Worm (Caenorhabditis elegans) whole organism, L2 larva: ENCODE results near the gene Y44A6D.1.

Experiments
- C34F6.9 ChIP-seq: fragments of 150-350 bp; optimal IDR thresholded peaks from 2 replicates; lab custom pipeline; 2014; ENCODE audit warnings: missing biosample characterization, missing genetic modification characterization
- F13H6.1 ChIP-seq: sonication (generic microtip); optimal IDR thresholded peaks from 2 replicates; lab custom pipeline; 2016; ENCODE audit warnings: missing genetic modification characterization, missing compliant biosample characterization
- R02D3.7 ChIP-seq: fragments of 150-350 bp; optimal IDR thresholded peaks from 2 replicates; lab custom pipeline; 2014; ENCODE audit warnings: missing biosample characterization, missing genetic modification characterization
- ZK546.5 ChIP-seq: sonication (generic microtip); optimal IDR thresholded peaks from 2 replicates; lab custom pipeline; 2017; ENCODE audit warnings: missing biosample characterization, missing genetic modification characterization
- alr-1 ChIP-seq: fragments of 150-350 bp; optimal IDR thresholded peaks from 2 replicates; lab custom pipeline; 2014; ENCODE audit warnings: missing biosample characterization, missing genetic modification characterization
- aly-2 ChIP-seq: fragments of 150-350 bp; optimal IDR thresholded peaks from 2 replicates; lab custom pipeline; 2014; ENCODE audit warnings: missing biosample characterization, missing genetic modification characterization
- ama-1 ChIP-seq: fragments of 150-350 bp; optimal IDR thresholded peaks from 2 replicates; lab custom pipeline; 2018; ENCODE audit warnings: inconsistent platforms
- blmp-1 ChIP-seq: sonication (generic microtip); optimal IDR thresholded peaks from 2 replicates; lab custom pipeline; 2017; ENCODE audit warnings: missing genetic modification characterization, mild to moderate bottlenecking, missing compliant biosample characterization, antibody characterized with exemption, moderate library complexity; ENCODE audit not compliant: insufficient read depth
- ceh-16 ChIP-seq: fragments of 150-350 bp; optimal IDR thresholded peaks from 2 replicates; lab custom pipeline; 2014; ENCODE audit warnings: missing biosample characterization, missing genetic modification characterization
- ceh-82 ChIP-seq: fragments of 150-350 bp; optimal IDR thresholded peaks from 2 replicates; lab custom pipeline; 2014; ENCODE audit warnings: missing biosample characterization, missing genetic modification characterization
- egl-27 ChIP-seq: sonication (generic microtip); optimal IDR thresholded peaks from 3 replicates; lab custom pipeline; 2017; ENCODE audit warnings: missing biosample characterization, missing genetic modification reagents, missing genetic modification characterization
- elt-1 ChIP-seq: fragments of 150-350 bp; optimal IDR thresholded peaks from 2 replicates; lab custom pipeline; 2014; ENCODE audit warnings: missing biosample characterization, missing genetic modification characterization
- elt-3 ChIP-seq: sonication (generic microtip); optimal IDR thresholded peaks from 2 replicates; lab custom pipeline; 2017; ENCODE audit warnings: missing biosample characterization, missing genetic modification characterization
- fos-1 ChIP-seq: fragments of 150-350 bp; optimal IDR thresholded peaks from 2 replicates; lab custom pipeline; 2014; ENCODE audit warnings: missing biosample characterization, missing genetic modification characterization
- gmeb-1 ChIP-seq: fragments of 150-350 bp; optimal IDR thresholded peaks from 2 replicates; lab custom pipeline; 2014; ENCODE audit warnings: missing biosample characterization, missing genetic modification characterization
- lin-11 ChIP-seq: fragments of 150-350 bp; sonication (generic microtip); optimal IDR thresholded peaks from 2 replicates; lab custom pipeline; 2014; ENCODE audit warnings: missing biosample characterization, missing genetic modification characterization, inconsistent platforms, mixed read lengths
- lin-13 ChIP-seq: fragments of 150-350 bp; optimal IDR thresholded peaks from 2 replicates; lab custom pipeline; 2014; ENCODE audit warnings: missing biosample characterization, missing genetic modification reagents, missing genetic modification characterization
- lin-39 ChIP-seq: fragments of 150-350 bp; optimal IDR thresholded peaks from 2 replicates; lab custom pipeline; 2014; ENCODE audit warnings: missing biosample characterization, missing genetic modification reagents, missing genetic modification characterization
- lsy-2 ChIP-seq, 2 experiments: fragments of 150-350 bp in 1 of 2; sonication (generic microtip) in 1 of 2; optimal IDR thresholded peaks; 2 replicates each; lab custom pipeline; 2014 to 2017; ENCODE audit warnings: missing biosample characterization in 2 of 2, missing genetic modification characterization in 2 of 2
- mab-5 ChIP-seq: fragments of 150-350 bp; optimal IDR thresholded peaks from 2 replicates; lab custom pipeline; 2014; ENCODE audit warnings: missing biosample characterization, missing genetic modification characterization
- mbf-1 ChIP-seq: sonication (generic microtip); optimal IDR thresholded peaks from 2 replicates; lab custom pipeline; 2017; ENCODE audit warnings: missing biosample characterization, missing genetic modification characterization
- nhr-11 ChIP-seq: fragments of 150-350 bp; optimal IDR thresholded peaks from 2 replicates; lab custom pipeline; 2014; ENCODE audit warnings: missing biosample characterization, missing genetic modification characterization
- nhr-12 ChIP-seq: fragments of 150-350 bp; optimal IDR thresholded peaks from 2 replicates; lab custom pipeline; 2014; ENCODE audit warnings: missing biosample characterization, missing genetic modification characterization
- nhr-129 ChIP-seq: fragments of 150-350 bp; optimal IDR thresholded peaks from 2 replicates; lab custom pipeline; 2014; ENCODE audit warnings: missing biosample characterization, missing genetic modification characterization
- nhr-21 ChIP-seq: fragments of 150-350 bp; optimal IDR thresholded peaks from 2 replicates; lab custom pipeline; 2014; ENCODE audit warnings: missing biosample characterization, missing genetic modification characterization
- nhr-23 ChIP-seq: fragments of 150-350 bp; optimal IDR thresholded peaks from 2 replicates; lab custom pipeline; 2014; ENCODE audit warnings: missing biosample characterization, missing genetic modification reagents, missing genetic modification characterization
- nhr-237 ChIP-seq: fragments of 150-350 bp; optimal IDR thresholded peaks from 2 replicates; lab custom pipeline; 2014; ENCODE audit warnings: missing biosample characterization, missing genetic modification characterization
- nhr-25 ChIP-seq: fragments of 150-350 bp; sonication (generic microtip); optimal IDR thresholded peaks from 3 replicates; lab custom pipeline; 2014; ENCODE audit warnings: missing biosample characterization, missing genetic modification characterization
- nhr-6 ChIP-seq: fragments of 150-350 bp; optimal IDR thresholded peaks from 2 replicates; lab custom pipeline; 2014; ENCODE audit warnings: missing biosample characterization, missing genetic modification characterization
- nhr-77 ChIP-seq: fragments of 150-350 bp; optimal IDR thresholded peaks from 2 replicates; lab custom pipeline; 2014; ENCODE audit warnings: missing biosample characterization, missing genetic modification characterization
- peb-1 ChIP-seq: fragments of 150-350 bp; optimal IDR thresholded peaks from 2 replicates; lab custom pipeline; 2014; ENCODE audit warnings: missing biosample characterization, missing genetic modification characterization
- skn-1 ChIP-seq: sonication (generic microtip); optimal IDR thresholded peaks from 2 replicates; lab custom pipeline; 2017; ENCODE audit warnings: missing biosample characterization, missing genetic modification characterization
- sma-3 ChIP-seq: sonication (generic microtip); optimal IDR thresholded peaks from 2 replicates; lab custom pipeline; 2016; ENCODE audit warnings: missing genetic modification reagents, missing genetic modification characterization, missing compliant biosample characterization
- sma-9 ChIP-seq, 2 experiments: fragments of 150-350 bp in 1 of 2; sonication (generic microtip) in 1 of 2; optimal IDR thresholded peaks; 2 replicates each; lab custom pipeline; 2014 to 2016; ENCODE audit warnings: missing genetic modification characterization in 2 of 2, mild to moderate bottlenecking in 1 of 2, missing biosample characterization in 1 of 2, missing compliant biosample characterization in 1 of 2, missing genetic modification reagents in 1 of 2, moderate library complexity in 1 of 2
- unc-39 ChIP-seq: fragments of 150-350 bp; optimal IDR thresholded peaks from 2 replicates; lab custom pipeline; 2014; ENCODE audit warnings: missing biosample characterization, missing genetic modification characterization
- unc-55 ChIP-seq: fragments of 150-350 bp; sonication (generic microtip); optimal IDR thresholded peaks from 3 replicates; lab custom pipeline; 2014; ENCODE audit warnings: missing biosample characterization, missing genetic modification reagents, missing genetic modification characterization
- ztf-1 ChIP-seq: fragments of 200-800 bp; sonication (Bioruptor generic); conservative IDR thresholded peaks from 2 replicates; pipeline ENCODE4 v1.3.6; 2022; ENCODE audit warnings: missing genetic modification characterization, missing compliant biosample characterization
- ztf-11 ChIP-seq: sonication (generic microtip); optimal IDR thresholded peaks from 2 replicates; lab custom pipeline; 2017; ENCODE audit warnings: missing biosample characterization, missing genetic modification characterization

The Y44A6D.1 gene

DNA sequence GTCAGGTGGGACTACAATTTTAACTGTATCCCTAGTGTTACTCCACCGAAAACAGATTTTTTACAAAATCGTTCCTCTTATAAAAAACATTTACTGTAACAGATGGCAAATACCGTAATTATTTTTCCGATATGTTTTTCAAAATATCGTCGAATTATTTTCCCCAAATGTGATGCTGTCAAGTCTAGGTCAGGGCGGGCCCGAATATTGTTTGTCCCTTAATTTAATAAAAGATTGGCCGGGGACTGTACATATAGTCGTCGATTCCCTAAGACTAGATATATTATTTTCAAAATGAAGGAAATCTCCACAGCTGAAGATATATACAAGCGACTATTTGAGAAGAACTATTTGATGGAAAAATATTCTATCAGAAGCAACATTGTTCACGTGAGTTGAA lies 8.1 kb upstream of the Y44A6D.1 start, which contains the start of gene sdf-9:
sdf-9 (plus strand) TSS at position 301 of the 400 bp plus-strand sequence.
- no peak for TF ChIP-seq ama-1 (lab: Kevin White, UChicago)
- no peak for TF ChIP-seq alr-1 (tag; lab: Kevin White, UChicago)
- no peak for TF ChIP-seq lin-39 (tag; lab: Kevin White, UChicago)

DNA sequence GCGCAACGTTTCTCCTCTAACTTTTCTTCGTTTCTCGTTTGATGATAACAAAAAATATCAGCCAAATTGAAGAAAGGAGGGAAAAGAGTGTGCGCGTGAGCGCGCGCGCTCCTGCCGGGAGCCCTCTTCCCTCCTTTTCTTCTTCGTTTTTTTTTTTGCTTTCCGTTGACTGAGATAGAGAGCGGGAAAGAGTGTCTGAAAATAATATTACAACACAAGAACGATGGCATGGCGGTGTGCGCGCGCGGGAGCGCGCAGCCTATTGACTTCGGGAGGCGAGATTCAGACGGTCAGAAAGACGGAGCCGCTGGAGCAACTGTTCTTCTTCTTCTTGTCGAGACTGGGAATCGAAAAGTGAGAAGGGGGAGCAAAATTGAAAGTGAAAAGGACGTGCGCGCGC lies 3.9 kb upstream of the Y44A6D.1 start:
- TF ChIP-seq C34F6.9 (tag; lab: Kevin White, UChicago): peak; percentile 65
- TF ChIP-seq nhr-11 (tag; lab: Kevin White, UChicago): no peak
- TF ChIP-seq ama-1 (lab: Kevin White, UChicago): no peak
- no peak for TF ChIP-seq aly-2 (tag; lab: Kevin White, UChicago)
- no peak for TF ChIP-seq gmeb-1 (tag; lab: Kevin White, UChicago)
- TF ChIP-seq mbf-1: no peak
- TF ChIP-seq elt-3 (tag; lab: Kevin White, UChicago): no peak
- TF ChIP-seq nhr-12 (tag; lab: Kevin White, UChicago): no peak
- no peak for TF ChIP-seq alr-1 (tag; lab: Kevin White, UChicago)
- TF ChIP-seq lin-13 (GFP tag; lab: Kevin White, UChicago): no peak
- peak; percentile 55 for TF ChIP-seq F13H6.1 (tag; lab: Kevin White, UChicago)
- no peak for TF ChIP-seq sma-3 (GFP tag; lab: Kevin White, UChicago)
- TF ChIP-seq ztf-1 (GFP tag; lab: Robert Waterston, UW): no peak
- no peak for TF ChIP-seq nhr-77 (tag; lab: Kevin White, UChicago)
- TF ChIP-seq mab-5: no peak
- TF ChIP-seq skn-1 (tag; lab: Kevin White, UChicago): no peak
- no peak for TF ChIP-seq ztf-11 (tag; lab: Kevin White, UChicago)
- TF ChIP-seq ceh-82: no peak
- TF ChIP-seq nhr-21 (tag; lab: Kevin White, UChicago): no peak
- no peak for TF ChIP-seq ceh-16 (tag; lab: Kevin White, UChicago)
- no peak for TF ChIP-seq unc-39 (tag; lab: Kevin White, UChicago)
- TF ChIP-seq egl-27 (tag; lab: Kevin White, UChicago): no peak
- no peak for TF ChIP-seq ZK546.5 (tag; lab: Kevin White, UChicago)
- TF ChIP-seq lsy-2 (tag; optimal IDR thresholded peaks at IDR 0.05; lab: Kevin White, UChicago): no peak
- no peak for TF ChIP-seq elt-1
- TF ChIP-seq nhr-25: no peak
- TF ChIP-seq lin-39 (tag; lab: Kevin White, UChicago): no peak
- peak; percentile 14 for TF ChIP-seq unc-55
- TF ChIP-seq nhr-23: no peak
- peak; percentile 15 for TF ChIP-seq fos-1 (tag; lab: Kevin White, UChicago)
- no peak for TF ChIP-seq blmp-1 (tag; lab: Kevin White, UChicago)
- peak; percentile 5 for TF ChIP-seq sma-9 (GFP tag; optimal IDR thresholded peaks at IDR 0.05; lab: Kevin White, UChicago)
- TF ChIP-seq sma-9 (tag; optimal IDR thresholded peaks at IDR 0.05; lab: Kevin White, UChicago): no peak
- TF ChIP-seq nhr-237 (tag; lab: Kevin White, UChicago): no peak
- TF ChIP-seq R02D3.7 (tag; lab: Kevin White, UChicago): no peak
- no peak for TF ChIP-seq peb-1 (tag; lab: Kevin White, UChicago)
- no peak for TF ChIP-seq nhr-6
- TF ChIP-seq lin-11 (tag; lab: Kevin White, UChicago): no peak
- peak; percentile 62 for TF ChIP-seq nhr-129 (tag; lab: Kevin White, UChicago)
- TF ChIP-seq, all 48 proteins: peak for 6

DNA sequence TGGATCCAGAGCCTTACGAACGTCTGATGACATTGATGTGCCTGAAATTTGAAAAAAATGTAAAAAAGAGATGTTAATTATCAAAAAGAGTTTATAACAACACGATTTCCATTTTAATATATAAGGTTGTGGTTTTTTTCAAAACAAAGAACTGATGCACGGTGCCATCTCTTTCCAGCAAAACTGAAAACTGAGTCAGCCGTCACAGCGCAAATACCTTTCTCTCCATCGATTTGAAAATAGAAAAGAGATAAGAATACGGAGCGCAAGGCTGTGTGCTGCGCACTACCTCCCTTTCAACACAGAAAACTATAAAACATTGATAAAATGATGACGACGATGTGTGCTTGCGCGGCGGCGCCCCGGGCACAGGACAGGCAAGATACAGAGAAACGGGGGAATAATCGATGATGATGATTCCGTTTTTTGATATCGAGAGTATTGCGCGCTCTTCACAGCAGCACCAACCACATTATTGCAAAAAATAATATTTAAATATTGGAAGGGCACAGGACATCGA lies 2.6 kb upstream of the Y44A6D.1 start, which contains the start of gene Y44A6D.3:
Y44A6D.3 (minus strand) TSS at position 51 of the 520 bp plus-strand sequence.
- TF ChIP-seq sma-9 (GFP tag; optimal IDR thresholded peaks at IDR 0.05; lab: Kevin White, UChicago) (peak; percentile 2), sma-9 (tag; optimal IDR thresholded peaks at IDR 0.05; lab: Kevin White, UChicago) (no peak), alr-1 (tag; lab: Kevin White, UChicago) (no peak), fos-1 (tag; lab: Kevin White, UChicago) (peak; percentile 52)

DNA sequence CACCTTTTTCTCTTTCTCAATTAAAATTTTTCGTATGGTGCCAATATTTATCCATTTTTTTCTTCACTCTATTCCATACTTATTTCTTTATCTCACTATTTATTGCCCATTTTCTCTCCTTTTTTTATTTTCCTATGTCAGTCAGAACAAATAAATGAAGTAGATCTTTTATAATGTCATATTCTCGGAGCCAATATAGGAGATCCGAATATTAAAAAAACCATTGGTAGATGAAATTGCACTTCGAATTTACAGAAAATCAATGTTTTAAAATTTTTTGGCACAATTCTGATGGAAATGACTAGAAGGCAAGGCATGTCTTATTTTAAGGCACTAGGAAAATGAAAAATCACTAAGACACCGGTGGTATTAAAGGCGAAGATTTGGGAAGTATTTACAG lies 783 bp upstream of the Y44A6D.1 start:
- TF ChIP-seq mbf-1 (peak; percentile 9), lsy-2 (tag; optimal IDR thresholded peaks at IDR 0.05; lab: Kevin White, UChicago) (no peak)
